Worm (Caenorhabditis elegans) whole organism, L1 larva: Measurements from ENCODE around the gene K03H6.1.

Experiments used
- lin-39 ChIP-seq: fragments of 150-350 bp; optimal IDR thresholded peaks from 2 replicates; lab custom pipeline; 2014; ENCODE audit warnings: missing biosample characterization, missing genetic modification reagents, missing genetic modification characterization
- mdl-1 ChIP-seq, 2 experiments: fragments of 150-350 bp; optimal IDR thresholded peaks; 2 replicates each; lab custom pipeline; 2014 to 2017; ENCODE audit warnings: missing biosample characterization in 2 of 2, missing genetic modification characterization in 2 of 2, inconsistent platforms in 1 of 2
- tlp-1 ChIP-seq: fragments of 150-350 bp; optimal IDR thresholded peaks from 2 replicates; lab custom pipeline; 2014; ENCODE audit warnings: missing biosample characterization, missing genetic modification characterization

DNA sequence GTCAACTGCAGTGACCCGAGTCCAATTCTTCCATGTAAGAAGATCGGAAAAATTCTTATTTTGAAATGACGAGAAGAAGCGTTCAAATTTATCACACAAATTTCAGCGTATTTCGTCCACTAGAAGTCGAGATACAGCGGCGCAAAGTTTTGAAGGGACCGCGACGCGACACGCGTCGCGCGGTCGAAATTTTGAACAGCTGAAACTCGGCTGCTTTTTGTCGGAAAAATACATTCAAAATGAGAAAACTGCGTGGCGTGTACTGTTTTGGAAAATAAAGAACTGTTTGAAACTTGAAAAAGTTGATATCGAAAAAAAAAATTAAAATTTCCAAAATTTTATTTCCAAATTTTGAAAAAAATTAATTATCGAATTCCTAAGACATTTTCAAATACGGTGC, 10.6 kb upstream of the K03H6.1 start:
- TF ChIP-seq mdl-1 (tag; optimal IDR thresholded peaks at IDR 0.05; lab: Kevin White, UChicago) (no peak), tlp-1 (tag; lab: Kevin White, UChicago) (no peak), lin-39 (no peak)
